Fruit fly (Drosophila melanogaster) whole organism, embryonic: ENCODE results near the gene Trm7-32.

Experiments used
- CG8478 ChIP-seq: fragments of >200 bp; optimal IDR thresholded peaks from 2 replicates; lab custom pipeline; 2018
- Hey ChIP-seq: fragments of 200-800 bp; sonication (Bioruptor generic); optimal IDR thresholded peaks from 3 replicates; lab custom pipeline; 2018; ENCODE audit warnings: missing biosample characterization, mild to moderate bottlenecking, missing genetic modification characterization
- Usf ChIP-seq: fragments of 200-800 bp; sonication (Bioruptor generic); optimal IDR thresholded peaks from 2 replicates; lab custom pipeline; 2017; ENCODE audit warnings: missing genotype, missing biosample characterization, missing genetic modification characterization
- ci ChIP-seq: fragments of 200-800 bp; sonication (Bioruptor generic); IDR thresholded peaks from 3 replicates; pipeline ENCODE4 v1.3.6; 2022; ENCODE audit warnings: missing biosample characterization, missing genetic modification characterization

DNA sequence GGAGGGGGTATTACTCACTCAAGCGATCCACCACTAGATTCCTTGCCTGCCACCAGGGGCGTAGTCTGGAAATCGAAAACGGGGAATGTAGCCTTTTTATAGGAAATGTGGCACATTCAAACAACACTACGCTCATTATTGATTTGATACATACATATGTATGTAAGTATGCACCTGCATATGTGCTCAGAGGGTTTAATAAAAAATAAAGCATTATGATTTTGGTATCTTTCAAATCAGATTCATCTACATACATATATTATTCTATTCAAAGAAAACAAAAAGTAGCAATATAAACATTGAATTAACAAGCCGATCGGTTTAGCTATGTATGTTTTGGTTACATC is 16.4 kb downstream of the Trm7-32 start:
- TF ChIP-seq Usf (GFP tag; lab: Kevin White, UChicago) (no peak), Hey (no peak), CG8478 (lab: Kevin White, UChicago) (no peak), ci (GFP tag; lab: Robert Waterston, UW) (no peak)
